Worm (Caenorhabditis elegans) whole organism, late embryonic: ENCODE data around the gene nipi-4.

Experiments used
- Y22D7AL.16 ChIP-seq: sonication (generic microtip); optimal IDR thresholded peaks from 2 replicates; lab custom pipeline; 2016; ENCODE audit warnings: missing genetic modification characterization, missing compliant biosample characterization
- ceh-18 ChIP-seq: sonication (generic microtip); optimal IDR thresholded peaks from 2 replicates; lab custom pipeline; 2016; ENCODE audit warnings: missing genetic modification characterization, missing compliant biosample characterization
- dmd-4 ChIP-seq: sonication (generic microtip); optimal IDR thresholded peaks from 2 replicates; lab custom pipeline; 2016; ENCODE audit warnings: borderline replicate concordance, missing genetic modification characterization, missing compliant biosample characterization
- fkh-10 ChIP-seq: fragments of 150-350 bp; optimal IDR thresholded peaks from 2 replicates; lab custom pipeline; 2014; ENCODE audit warnings: missing biosample characterization, missing genetic modification reagents, missing genetic modification characterization
- fkh-6 ChIP-seq: sonication (generic microtip); optimal IDR thresholded peaks from 2 replicates; lab custom pipeline; 2016; ENCODE audit warnings: missing genetic modification characterization, missing compliant biosample characterization
- hlh-15 ChIP-seq: sonication (generic microtip); optimal IDR thresholded peaks from 2 replicates; lab custom pipeline; 2016; ENCODE audit warnings: missing genetic modification characterization, missing compliant biosample characterization
- hlh-30 ChIP-seq: sonication (generic microtip); optimal IDR thresholded peaks from 2 replicates; lab custom pipeline; 2017; ENCODE audit warnings: antibody characterized with exemption, missing genetic modification characterization, missing compliant biosample characterization; ENCODE audit not compliant: insufficient read depth
- lim-6 ChIP-seq: sonication (generic microtip); optimal IDR thresholded peaks from 2 replicates; lab custom pipeline; 2016; ENCODE audit warnings: missing genetic modification characterization, missing compliant biosample characterization
- nhr-11 ChIP-seq: fragments of 150-350 bp; optimal IDR thresholded peaks from 2 replicates; lab custom pipeline; 2014; ENCODE audit warnings: missing biosample characterization, missing genetic modification characterization
- syd-9 ChIP-seq: sonication (generic microtip); optimal IDR thresholded peaks from 2 replicates; lab custom pipeline; 2016; ENCODE audit warnings: mild to moderate bottlenecking, missing genetic modification characterization, moderate library complexity, missing compliant biosample characterization
- unc-55 ChIP-seq: sonication (generic microtip); optimal IDR thresholded peaks from 2 replicates; lab custom pipeline; 2017; ENCODE audit warnings: missing biosample characterization, missing genetic modification reagents, missing genetic modification characterization

- TF ChIP-seq hlh-15 (no peak), hlh-30 (tag; lab: Kevin White, UChicago) (no peak), ceh-18 (no peak), fkh-10 (GFP tag; lab: Kevin White, UChicago) (no peak), nhr-11 (tag; lab: Kevin White, UChicago) (no peak), Y22D7AL.16 (tag; lab: Kevin White, UChicago) (no peak), syd-9 (no peak), unc-55 (GFP tag; lab: Kevin White, UChicago) (no peak), fkh-6 (tag; lab: Kevin White, UChicago) (no peak), dmd-4 (tag; lab: Kevin White, UChicago) (no peak), lim-6 (tag; lab: Kevin White, UChicago) (no peak)
Measured at ce11 chrV:7861792-7862191, 8.8 kb downstream of the nipi-4 start, which contains the start of gene C37C3.17.
